Worm (Caenorhabditis elegans) whole organism, L1 larva: ENCODE results near the gene ZC443.7.

Experiments used
- F16B12.6 ChIP-seq: fragments of 150-350 bp; optimal IDR thresholded peaks from 2 replicates; lab custom pipeline; 2014; ENCODE audit warnings: missing biosample characterization, missing genetic modification characterization
- ama-1 ChIP-seq: fragments of 150-350 bp; optimal IDR thresholded peaks from 2 replicates; lab custom pipeline; 2014
- blmp-1 ChIP-seq: fragments of 150-350 bp; optimal IDR thresholded peaks from 2 replicates; lab custom pipeline; 2014; ENCODE audit warnings: missing biosample characterization, missing genetic modification characterization
- ceh-82 ChIP-seq, 3 experiments: fragments of 150-350 bp in 1 of 3; sonication (generic microtip) in 2 of 3; optimal IDR thresholded peaks; 2 replicates each; lab custom pipeline; 2014 to 2017; ENCODE audit warnings: missing biosample characterization in 3 of 3, missing genetic modification characterization in 3 of 3
- ceh-90 ChIP-seq: sonication (generic microtip); optimal IDR thresholded peaks from 2 replicates; lab custom pipeline; 2016; ENCODE audit warnings: missing genetic modification characterization, missing compliant biosample characterization
- dpl-1 ChIP-seq, 3 experiments: fragments of 150-350 bp in 2 of 3; sonication (generic microtip) in 1 of 3; optimal IDR thresholded peaks; 2 replicates each; lab custom pipeline; 2014 to 2017; ENCODE audit warnings: missing biosample characterization in 3 of 3, missing genetic modification characterization in 3 of 3, missing genetic modification reagents in 3 of 3
- dsc-1 ChIP-seq: sonication (generic microtip); optimal IDR thresholded peaks from 2 replicates; lab custom pipeline; 2016; ENCODE audit warnings: mild to moderate bottlenecking, missing genetic modification characterization, missing compliant biosample characterization
- efl-1 ChIP-seq, 4 experiments: fragments of 150-350 bp; optimal IDR thresholded peaks in 3 of 4; peaks in 1 of 4; 1 replicate in 1 of 4; 2 replicates in 3 of 4; lab custom pipeline; 2014; ENCODE audit warnings: missing biosample characterization in 2 of 4, missing genetic modification characterization in 2 of 4, missing genetic modification reagents in 2 of 4
- efl-3 ChIP-seq: fragments of 200-800 bp; sonication (Bioruptor generic); optimal IDR thresholded peaks from 2 replicates; lab custom pipeline; 2018; ENCODE audit warnings: mild to moderate bottlenecking, missing genetic modification characterization, missing compliant biosample characterization
- egl-13 ChIP-seq: sonication (generic microtip); optimal IDR thresholded peaks from 2 replicates; lab custom pipeline; 2016; ENCODE audit warnings: missing genotype, missing genetic modification reagents, missing genetic modification characterization, missing compliant biosample characterization
- elt-2 ChIP-seq: sonication (generic microtip); optimal IDR thresholded peaks from 2 replicates; lab custom pipeline; 2016; ENCODE audit warnings: missing genetic modification characterization, mild to moderate bottlenecking, inconsistent platforms, missing compliant biosample characterization, missing genetic modification reagents
- fkh-10 ChIP-seq: sonication (generic microtip); optimal IDR thresholded peaks from 2 replicates; lab custom pipeline; 2017; ENCODE audit warnings: missing biosample characterization, missing genetic modification reagents, missing genetic modification characterization
- fkh-8 ChIP-seq: sonication (generic microtip); optimal IDR thresholded peaks from 2 replicates; lab custom pipeline; 2016; ENCODE audit warnings: mild to moderate bottlenecking, missing genetic modification characterization, missing compliant biosample characterization
- irx-1 ChIP-seq: sonication (generic microtip); optimal IDR thresholded peaks from 2 replicates; lab custom pipeline; 2016; ENCODE audit warnings: missing genetic modification characterization, missing compliant biosample characterization
- isw-1 ChIP-seq: fragments of 200-800 bp; sonication (Bioruptor generic); IDR thresholded peaks from 2 replicates; pipeline ENCODE4 v1.3.6; 2022; ENCODE audit warnings: missing genetic modification characterization, missing compliant biosample characterization
- jun-1 ChIP-seq: fragments of 150-350 bp; optimal IDR thresholded peaks from 2 replicates; lab custom pipeline; 2014; ENCODE audit warnings: missing biosample characterization, missing genetic modification reagents, missing genetic modification characterization
- lin-13 ChIP-seq: fragments of 150-350 bp; optimal IDR thresholded peaks from 2 replicates; lab custom pipeline; 2014; ENCODE audit warnings: missing biosample characterization, missing genetic modification reagents, missing genetic modification characterization
- lin-15B ChIP-seq: fragments of 150-350 bp; sonication (generic microtip); optimal IDR thresholded peaks from 3 replicates; lab custom pipeline; 2014; ENCODE audit warnings: missing biosample characterization, missing genetic modification characterization
- lin-35 ChIP-seq, 2 experiments: fragments of 150-350 bp; optimal IDR thresholded peaks; 2 replicates each; lab custom pipeline; 2014; ENCODE audit warnings: missing biosample characterization in 2 of 2, missing genetic modification characterization in 2 of 2, missing genetic modification reagents in 2 of 2
- lin-39 ChIP-seq: fragments of 150-350 bp; optimal IDR thresholded peaks from 2 replicates; lab custom pipeline; 2014; ENCODE audit warnings: missing biosample characterization, missing genetic modification reagents, missing genetic modification characterization
- lir-3 ChIP-seq: sonication (generic microtip); optimal IDR thresholded peaks from 2 replicates; lab custom pipeline; 2016; ENCODE audit warnings: mild to moderate bottlenecking, missing genetic modification characterization, moderate library complexity, missing compliant biosample characterization; ENCODE audit not compliant: poor library complexity
- mab-9 ChIP-seq: fragments of 200-800 bp; sonication (Bioruptor generic); IDR thresholded peaks from 2 replicates; pipeline ENCODE4 v1.3.6; 2022; ENCODE audit warnings: missing genetic modification reagents, missing genetic modification characterization, missing compliant biosample characterization
- mdl-1 ChIP-seq, 2 experiments: fragments of 150-350 bp; optimal IDR thresholded peaks; 2 replicates each; lab custom pipeline; 2014 to 2017; ENCODE audit warnings: missing biosample characterization in 2 of 2, missing genetic modification characterization in 2 of 2, inconsistent platforms in 1 of 2
- nhr-11 ChIP-seq: fragments of 150-350 bp; optimal IDR thresholded peaks from 2 replicates; lab custom pipeline; 2014; ENCODE audit warnings: missing biosample characterization, missing genetic modification characterization
- nhr-20 ChIP-seq: sonication (generic microtip); optimal IDR thresholded peaks from 2 replicates; lab custom pipeline; 2016; ENCODE audit warnings: mild to moderate bottlenecking, missing genetic modification characterization, missing compliant biosample characterization
- nhr-47 ChIP-seq: sonication (generic microtip); optimal IDR thresholded peaks from 2 replicates; lab custom pipeline; 2016; ENCODE audit warnings: mild to moderate bottlenecking, missing genetic modification characterization, moderate library complexity, missing compliant biosample characterization
- nhr-76 ChIP-seq: sonication (generic microtip); optimal IDR thresholded peaks from 2 replicates; lab custom pipeline; 2017; ENCODE audit warnings: missing biosample characterization, missing genetic modification characterization
- nhr-84 ChIP-seq: sonication (generic microtip); optimal IDR thresholded peaks from 2 replicates; lab custom pipeline; 2017; ENCODE audit warnings: missing biosample characterization, missing genetic modification characterization
- pag-3 ChIP-seq: sonication (generic microtip); optimal IDR thresholded peaks from 2 replicates; lab custom pipeline; 2017; ENCODE audit warnings: missing genetic modification characterization, mild to moderate bottlenecking, missing compliant biosample characterization, antibody characterized with exemption, borderline replicate concordance; ENCODE audit not compliant: insufficient read depth
- pax-3 ChIP-seq: fragments of 200-800 bp; sonication (Bioruptor generic); optimal IDR thresholded peaks from 2 replicates; lab custom pipeline; 2018; ENCODE audit warnings: mild to moderate bottlenecking, missing genetic modification characterization, moderate library complexity, missing compliant biosample characterization
- rnt-1 ChIP-seq: sonication (generic microtip); optimal IDR thresholded peaks from 2 replicates; lab custom pipeline; 2016; ENCODE audit warnings: mild to moderate bottlenecking, missing genetic modification characterization, moderate library complexity, missing compliant biosample characterization
- skn-1 ChIP-seq: fragments of 150-350 bp; optimal IDR thresholded peaks from 2 replicates; lab custom pipeline; 2014; ENCODE audit warnings: missing biosample characterization, missing genetic modification characterization
- snpc-4 ChIP-seq: fragments of 150-350 bp; optimal IDR thresholded peaks from 2 replicates; lab custom pipeline; 2014; ENCODE audit warnings: missing biosample characterization, missing genetic modification characterization
- snu-23 ChIP-seq: sonication (generic microtip); optimal IDR thresholded peaks from 2 replicates; lab custom pipeline; 2016; ENCODE audit warnings: missing genetic modification characterization, missing compliant biosample characterization
- sox-4 ChIP-seq: sonication (generic microtip); optimal IDR thresholded peaks from 2 replicates; lab custom pipeline; 2016; ENCODE audit warnings: missing genetic modification characterization, missing compliant biosample characterization
- sptf-1 ChIP-seq: fragments of 150-350 bp; optimal IDR thresholded peaks from 2 replicates; lab custom pipeline; 2014; ENCODE audit warnings: missing biosample characterization, missing genetic modification characterization
- sup-37 ChIP-seq: fragments of 200-800 bp; sonication (Bioruptor generic); optimal IDR thresholded peaks from 2 replicates; lab custom pipeline; 2018; ENCODE audit warnings: mild to moderate bottlenecking, missing genetic modification characterization, missing compliant biosample characterization
- swsn-7 ChIP-seq: sonication (generic microtip); optimal IDR thresholded peaks from 2 replicates; lab custom pipeline; 2016; ENCODE audit warnings: missing genetic modification characterization, missing compliant biosample characterization
- tbx-2 ChIP-seq: sonication (generic microtip); optimal IDR thresholded peaks from 2 replicates; lab custom pipeline; 2016; ENCODE audit warnings: missing genetic modification characterization, missing compliant biosample characterization
- unc-130 ChIP-seq: fragments of 150-350 bp; optimal IDR thresholded peaks from 2 replicates; lab custom pipeline; 2017; ENCODE audit warnings: missing biosample characterization, missing genetic modification characterization, inconsistent platforms
- unc-62 ChIP-seq: fragments of 150-350 bp; optimal IDR thresholded peaks from 2 replicates; lab custom pipeline; 2014; ENCODE audit warnings: missing biosample characterization, missing genetic modification reagents, missing genetic modification characterization
- unc-86 ChIP-seq: sonication (generic microtip); optimal IDR thresholded peaks from 2 replicates; lab custom pipeline; 2016; ENCODE audit warnings: missing genetic modification characterization, missing compliant biosample characterization
- vab-15 ChIP-seq: sonication (generic microtip); optimal IDR thresholded peaks from 2 replicates; lab custom pipeline; 2017; ENCODE audit warnings: missing genotype, mild to moderate bottlenecking, missing genetic modification characterization, missing compliant biosample characterization
- xbp-1 ChIP-seq: sonication (generic microtip); optimal IDR thresholded peaks from 2 replicates; lab custom pipeline; 2016; ENCODE audit warnings: missing genetic modification characterization, missing compliant biosample characterization
- zag-1 ChIP-seq: fragments of 150-350 bp; optimal IDR thresholded peaks from 2 replicates; lab custom pipeline; 2014; ENCODE audit warnings: missing biosample characterization, missing genetic modification characterization
- zip-4 ChIP-seq: fragments of 200-800 bp; sonication (Bioruptor generic); optimal IDR thresholded peaks from 2 replicates; lab custom pipeline; 2018; ENCODE audit warnings: mild to moderate bottlenecking, missing genetic modification characterization, moderate library complexity, missing compliant biosample characterization
- ztf-11 ChIP-seq, 2 experiments: sonication (generic microtip); optimal IDR thresholded peaks; 2 replicates each; lab custom pipeline; 2016 to 2017; ENCODE audit warnings: missing genetic modification characterization in 2 of 2, missing biosample characterization in 1 of 2, missing compliant biosample characterization in 1 of 2
- ztf-4 ChIP-seq: fragments of 150-350 bp; optimal IDR thresholded peaks from 2 replicates; lab custom pipeline; 2014; ENCODE audit warnings: missing biosample characterization, missing genetic modification characterization

Gene ZC443.7

ce11 chrV:12811810-12812209 is 5.5 kb downstream of the ZC443.7 start:
- TF ChIP-seq ama-1 (lab: Kevin White, UChicago) (peak; percentile 55), pax-3 (tag; lab: Kevin White, UChicago) (peak; percentile 50), rnt-1 (tag; lab: Kevin White, UChicago) (peak; percentile 4), efl-1 (optimal IDR thresholded peaks at IDR 0.05; lab: Kevin White, UChicago) (no peak), efl-1 (GFP tag; optimal IDR thresholded peaks at IDR 0.05 in 1 of 2; lab: Kevin White, UChicago) (peak in 1 of 2 experiments; percentile 43), zip-4 (GFP tag; lab: Kevin White, UChicago) (no peak), isw-1 (no peak)

- TF ChIP-seq blmp-1 (tag; lab: Kevin White, UChicago): peak; percentile 82
- peak; percentile 31 for TF ChIP-seq pag-3
- no peak for TF ChIP-seq mab-9 (GFP tag; lab: Robert Waterston, UW)
Observed at ce11 chrV:12814022-12814421, 7.7 kb downstream of the ZC443.7 start, which contains the start of gene ZC443.3. TSS of gene ZC443.3 (minus strand) at chrV:12814122.

- TF ChIP-seq fkh-10 (GFP tag; lab: Kevin White, UChicago) (peak; percentile 81), nhr-11 (tag; lab: Kevin White, UChicago) (peak; percentile 9), zag-1 (tag; lab: Kevin White, UChicago) (no peak), egl-13 (tag; lab: Kevin White, UChicago) (peak; percentile 37), lin-13 (peak; percentile 65), snpc-4 (tag; lab: Kevin White, UChicago) (peak; percentile 28), efl-3 (GFP tag; lab: Kevin White, UChicago) (no peak), irx-1 (tag; lab: Kevin White, UChicago) (peak; percentile 32), nhr-84 (tag; lab: Kevin White, UChicago) (no peak), unc-62 (GFP tag; lab: Kevin White, UChicago) (no peak), elt-2 (no peak), mdl-1 (tag; optimal IDR thresholded peaks at IDR 0.05; lab: Kevin White, UChicago) (peak in 1 of 2 experiments; percentile 77), fkh-8 (tag; lab: Kevin White, UChicago) (peak; percentile 87), dpl-1 (GFP tag; optimal IDR thresholded peaks at IDR 0.05; lab: Kevin White, UChicago) (peak; percentile 15 to 42 (median 40)), ceh-82 (tag; optimal IDR thresholded peaks at IDR 0.05; lab: Kevin White, UChicago) (peak; percentile 32 to 53 (median 51)), sup-37 (GFP tag; lab: Kevin White, UChicago) (peak; percentile 29), lin-35 (GFP tag; optimal IDR thresholded peaks at IDR 0.05; lab: Kevin White, UChicago) (peak; percentile 54 to 63), lin-39 (tag; lab: Kevin White, UChicago) (no peak), nhr-20 (peak; percentile 52), mab-9 (GFP tag; lab: Robert Waterston, UW) (peak; percentile 48; the same call in 1 of the 2 replicates), swsn-7 (tag; lab: Kevin White, UChicago) (peak; percentile 70), ztf-4 (tag; lab: Kevin White, UChicago) (peak; percentile 38), nhr-47 (tag; lab: Kevin White, UChicago) (peak; percentile 80), pax-3 (tag; lab: Kevin White, UChicago) (peak; percentile 90), sptf-1 (no peak), snu-23 (GFP tag; lab: Kevin White, UChicago) (peak; percentile 64), F16B12.6 (tag; lab: Kevin White, UChicago) (peak; percentile 27), tbx-2 (tag; lab: Kevin White, UChicago) (peak; percentile 72), ceh-90 (tag; lab: Kevin White, UChicago) (no peak), skn-1 (tag; lab: Kevin White, UChicago) (peak; percentile 44), lir-3 (tag; lab: Kevin White, UChicago) (peak; percentile 25), vab-15 (tag; lab: Kevin White, UChicago) (no peak), xbp-1 (peak; percentile 47), ztf-11 (tag; optimal IDR thresholded peaks at IDR 0.05; lab: Kevin White, UChicago) (peak in 1 of 2 experiments; percentile 42), isw-1 (peak; percentile 54), dsc-1 (peak; percentile 39), zip-4 (GFP tag; lab: Kevin White, UChicago) (no peak), rnt-1 (tag; lab: Kevin White, UChicago) (peak; percentile 76), lin-15B (tag; lab: Kevin White, UChicago) (peak; percentile 18), jun-1 (peak; percentile 11), sox-4 (tag; lab: Kevin White, UChicago) (peak; percentile 19), unc-130 (tag; lab: Kevin White, UChicago) (peak; percentile 26), unc-86 (peak; percentile 81), nhr-76 (tag; lab: Kevin White, UChicago) (no peak)
Observed at ce11 chrV:12814481-12814882, 8.2 kb downstream of the ZC443.7 start.
